Fruit fly (Drosophila melanogaster): ENCODE measurements around the gene CG42752.

- TF ChIP-seq Dll (optimal IDR thresholded peaks at IDR 0.05), result no peak
- no peak for TF ChIP-seq CG8478 (optimal IDR thresholded peaks at IDR 0.05)
- TF ChIP-seq pan (optimal IDR thresholded peaks at IDR 0.05), result no peak
- TF ChIP-seq psq (optimal IDR thresholded peaks at IDR 0.05), result no peak
- no peak for TF ChIP-seq usp (GFP tag; optimal IDR thresholded peaks at IDR 0.05)
- no peak for TF ChIP-seq EcR (GFP tag; optimal IDR thresholded peaks at IDR 0.05)
These were observed 50.5 kb downstream of the CG42752 start, which contains the start of gene CG10336 for dm6 chr2L:18689376-18689775.
